Worm (Caenorhabditis elegans) whole organism, young adult: Measurements from ENCODE around the gene ZC395.11.

Source experiments
- B0019.2 ChIP-seq: fragments of 200-800 bp; sonication (Bioruptor generic); conservative IDR thresholded peaks from 2 replicates; pipeline ENCODE4 v1.3.6; 2022; ENCODE audit warnings: missing genetic modification reagents, missing genetic modification characterization, missing compliant biosample characterization
- B0261.1 ChIP-seq: sonication (generic microtip); optimal IDR thresholded peaks from 2 replicates; lab custom pipeline; 2016; ENCODE audit warnings: mild to moderate bottlenecking, missing genetic modification characterization, moderate library complexity, missing compliant biosample characterization
- C17E4.6 ChIP-seq: fragments of 200-800 bp; sonication (Bioruptor generic); IDR thresholded peaks from 2 replicates; pipeline ENCODE4 v1.3.6; 2022; ENCODE audit warnings: missing genetic modification reagents, missing genetic modification characterization, missing compliant biosample characterization
- F37B4.10 ChIP-seq: fragments of 200-800 bp; sonication (Bioruptor generic); IDR thresholded peaks from 2 replicates; pipeline ENCODE4 v1.3.6; 2022; ENCODE audit warnings: missing genetic modification characterization, missing compliant biosample characterization
- F39B2.1 ChIP-seq: fragments of 200-800 bp; sonication (Bioruptor generic); IDR thresholded peaks from 2 replicates; pipeline ENCODE4 v1.3.6; 2022; ENCODE audit warnings: missing genetic modification reagents, missing genetic modification characterization, missing compliant biosample characterization
- F52B5.7 ChIP-seq: sonication (generic microtip); optimal IDR thresholded peaks from 2 replicates; lab custom pipeline; 2016; ENCODE audit warnings: mild to moderate bottlenecking, missing genetic modification characterization, missing compliant biosample characterization
- F55B11.4 ChIP-seq: sonication (generic microtip); optimal IDR thresholded peaks from 2 replicates; lab custom pipeline; 2016; ENCODE audit warnings: missing compliant biosample characterization, missing genetic modification characterization, borderline replicate concordance; ENCODE audit not compliant: insufficient read depth
- T26A5.8 ChIP-seq: sonication (generic microtip); optimal IDR thresholded peaks from 2 replicates; lab custom pipeline; 2016; ENCODE audit warnings: missing genetic modification characterization, missing compliant biosample characterization
- Y53G8AR.9 ChIP-seq: fragments of 200-800 bp; sonication (Bioruptor generic); conservative IDR thresholded peaks from 2 replicates; pipeline ENCODE4 v1.3.6; 2022; ENCODE audit warnings: missing genetic modification reagents, missing genetic modification characterization, missing compliant biosample characterization
- Y79H2A.3 ChIP-seq: fragments of 200-800 bp; sonication (Bioruptor generic); conservative IDR thresholded peaks from 2 replicates; pipeline ENCODE4 v1.3.6; 2022; ENCODE audit warnings: missing genetic modification reagents, missing genetic modification characterization, missing compliant biosample characterization
- Y95B8A.8 ChIP-seq: fragments of 200-800 bp; sonication (Bioruptor generic); IDR thresholded peaks from 2 replicates; pipeline ENCODE4 v1.3.6; 2022; ENCODE audit warnings: missing genetic modification reagents, missing genetic modification characterization, missing compliant biosample characterization
- aptf-3 ChIP-seq: fragments of 200-800 bp; sonication (Bioruptor generic); IDR thresholded peaks from 2 replicates; pipeline ENCODE4 v1.3.6; 2022; ENCODE audit warnings: missing genetic modification characterization, missing compliant biosample characterization
- atf-7 ChIP-seq: sonication (generic microtip); optimal IDR thresholded peaks from 2 replicates; lab custom pipeline; 2017; ENCODE audit warnings: mild to moderate bottlenecking, missing genetic modification characterization, missing compliant biosample characterization
- athp-1 ChIP-seq: sonication (generic microtip); optimal IDR thresholded peaks from 2 replicates; lab custom pipeline; 2017; ENCODE audit warnings: mild to moderate bottlenecking, missing genetic modification characterization, missing compliant biosample characterization
- attf-6 ChIP-seq: fragments of 200-800 bp; sonication (Bioruptor generic); IDR thresholded peaks from 2 replicates; pipeline ENCODE4 v1.3.6; 2022; ENCODE audit warnings: missing genetic modification reagents, missing genetic modification characterization, missing compliant biosample characterization
- bed-2 ChIP-seq: fragments of 200-800 bp; sonication (Bioruptor generic); IDR thresholded peaks from 2 replicates; pipeline ENCODE4 v1.3.6; 2022; ENCODE audit warnings: missing genetic modification reagents, missing genetic modification characterization, missing compliant biosample characterization
- cebp-1 ChIP-seq, 2 experiments: fragments of 200-800 bp in 1 of 2; sonication (Bioruptor generic) in 1 of 2; sonication (generic microtip) in 1 of 2; IDR thresholded peaks in 1 of 2; optimal IDR thresholded peaks in 1 of 2; 2 replicates each; pipeline versions ENCODE4 v1.3.6 to Lab custom; 2017 to 2022; ENCODE audit warnings: missing compliant biosample characterization in 2 of 2, missing genetic modification characterization in 2 of 2, mild to moderate bottlenecking in 1 of 2, missing genetic modification reagents in 1 of 2, moderate library complexity in 1 of 2
- ceh-100 ChIP-seq: fragments of 200-800 bp; sonication (Bioruptor generic); IDR thresholded peaks from 2 replicates; pipeline ENCODE4 v1.3.6; 2022; ENCODE audit warnings: missing genetic modification reagents, missing genetic modification characterization, missing compliant biosample characterization
- ceh-27 ChIP-seq: fragments of 200-800 bp; sonication (Bioruptor generic); optimal IDR thresholded peaks from 2 replicates; lab custom pipeline; 2018; ENCODE audit warnings: mild to moderate bottlenecking, missing genetic modification characterization, moderate library complexity, missing compliant biosample characterization
- ceh-58 ChIP-seq: fragments of 200-800 bp; sonication (Bioruptor generic); IDR thresholded peaks from 2 replicates; pipeline ENCODE4 v1.3.6; 2022; ENCODE audit warnings: missing genetic modification characterization, missing compliant biosample characterization
- chd-7 ChIP-seq: sonication (generic microtip); optimal IDR thresholded peaks from 2 replicates; lab custom pipeline; 2016; ENCODE audit warnings: mild to moderate bottlenecking, missing genetic modification characterization, moderate library complexity, missing compliant biosample characterization
- die-1 ChIP-seq: sonication (generic microtip); optimal IDR thresholded peaks from 2 replicates; lab custom pipeline; 2016; ENCODE audit warnings: missing genotype, mild to moderate bottlenecking, missing genetic modification characterization, missing compliant biosample characterization
- efl-1 ChIP-seq: fragments of 150-350 bp; optimal IDR thresholded peaks from 2 replicates; lab custom pipeline; 2014; ENCODE audit warnings: missing biosample characterization, missing genetic modification reagents, missing genetic modification characterization
- egrh-3 ChIP-seq: fragments of 200-800 bp; sonication (Bioruptor generic); IDR thresholded peaks from 2 replicates; pipeline ENCODE4 v1.3.6; 2022; ENCODE audit warnings: missing genetic modification reagents, missing genetic modification characterization, missing compliant biosample characterization
- ekl-4 ChIP-seq: fragments of 200-800 bp; sonication (Bioruptor generic); IDR thresholded peaks from 2 replicates; pipeline ENCODE4 v1.3.6; 2022; ENCODE audit warnings: missing genetic modification reagents, missing genetic modification characterization, missing compliant biosample characterization
- hmg-1.2 ChIP-seq: fragments of 200-800 bp; sonication (Bioruptor generic); IDR thresholded peaks from 2 replicates; pipeline ENCODE4 v1.3.6; 2022; ENCODE audit warnings: missing genetic modification reagents, missing genetic modification characterization, missing compliant biosample characterization
- lin-26 ChIP-seq: fragments of 200-800 bp; sonication (Bioruptor generic); IDR thresholded peaks from 2 replicates; pipeline ENCODE4 v1.3.6; 2022; ENCODE audit warnings: missing genetic modification reagents, missing genetic modification characterization, missing compliant biosample characterization
- lin-35 ChIP-seq, 3 experiments: fragments of 150-350 bp in 2 of 3; sonication (generic microtip) in 1 of 3; optimal IDR thresholded peaks; 2 replicates each; lab custom pipeline; 2014 to 2018; ENCODE audit warnings: missing biosample characterization in 3 of 3, missing genetic modification characterization in 3 of 3, missing genetic modification reagents in 3 of 3
- lin-40 ChIP-seq: sonication (generic microtip); optimal IDR thresholded peaks from 2 replicates; lab custom pipeline; 2016; ENCODE audit warnings: missing genetic modification characterization, mild to moderate bottlenecking, missing compliant biosample characterization, missing genotype, missing genetic modification reagents
- lin-54 ChIP-seq: fragments of 200-800 bp; sonication (Bioruptor generic); optimal IDR thresholded peaks from 2 replicates; lab custom pipeline; 2018; ENCODE audit warnings: mild to moderate bottlenecking, missing genetic modification characterization, missing compliant biosample characterization
- madf-10 ChIP-seq: sonication (generic microtip); optimal IDR thresholded peaks from 2 replicates; lab custom pipeline; 2016; ENCODE audit warnings: mild to moderate bottlenecking, missing genetic modification characterization, missing compliant biosample characterization
- nhr-120 ChIP-seq: fragments of 200-800 bp; sonication (Bioruptor generic); IDR thresholded peaks from 2 replicates; pipeline ENCODE4 v1.3.6; 2022; ENCODE audit warnings: missing genetic modification characterization, missing compliant biosample characterization
- rcor-1 ChIP-seq: fragments of 200-800 bp; sonication (Bioruptor generic); IDR thresholded peaks from 2 replicates; pipeline ENCODE4 v1.3.6; 2022; ENCODE audit warnings: missing genetic modification reagents, missing genetic modification characterization, missing compliant biosample characterization
- rec-8 ChIP-seq, 2 experiments: sonication (generic microtip); optimal IDR thresholded peaks; 2 replicates each; lab custom pipeline; 2016; ENCODE audit warnings: mild to moderate bottlenecking in 2 of 2, missing genetic modification characterization in 2 of 2, missing genetic modification reagents in 2 of 2, missing genotype in 2 of 2, missing biosample characterization in 1 of 2, missing compliant biosample characterization in 1 of 2, moderate library complexity in 1 of 2
- repo-1 ChIP-seq: sonication (generic microtip); optimal IDR thresholded peaks from 2 replicates; lab custom pipeline; 2017; ENCODE audit warnings: mild to moderate bottlenecking, missing genetic modification characterization, missing compliant biosample characterization
- sdz-38 ChIP-seq: sonication (generic microtip); optimal IDR thresholded peaks from 2 replicates; lab custom pipeline; 2016; ENCODE audit warnings: missing genotype, missing genetic modification characterization, missing compliant biosample characterization
- snpc-4 ChIP-seq, 5 experiments: fragments of 150-350 bp in 1 of 5; sonication (generic microtip) in 4 of 5; optimal IDR thresholded peaks; 2 replicates each; lab custom pipeline; 2014 to 2018; ENCODE audit warnings: missing genetic modification characterization in 5 of 5, missing biosample characterization in 3 of 5, antibody characterized with exemption in 2 of 5, mild to moderate bottlenecking in 2 of 5, missing compliant biosample characterization in 2 of 5, missing genotype in 2 of 5, moderate library complexity in 2 of 5, missing genetic modification reagents in 1 of 5
- tbp1 ChIP-seq: fragments of 200-800 bp; sonication (Bioruptor generic); optimal IDR thresholded peaks from 2 replicates; lab custom pipeline; 2018; ENCODE audit warnings: mild to moderate bottlenecking, missing genetic modification characterization, missing compliant biosample characterization
- tlf-1 ChIP-seq: fragments of 200-800 bp; sonication (Bioruptor generic); optimal IDR thresholded peaks from 2 replicates; lab custom pipeline; 2018; ENCODE audit warnings: mild to moderate bottlenecking, missing genetic modification characterization, missing compliant biosample characterization
- zim-3 ChIP-seq: sonication (generic microtip); optimal IDR thresholded peaks from 2 replicates; lab custom pipeline; 2017; ENCODE audit warnings: mild to moderate bottlenecking, missing genetic modification characterization, moderate library complexity, missing compliant biosample characterization
- ztf-26 ChIP-seq: sonication (generic microtip); optimal IDR thresholded peaks from 2 replicates; lab custom pipeline; 2017; ENCODE audit warnings: missing genetic modification characterization, missing compliant biosample characterization

ZC395.11 gene

ce11 chrIII:5273396-5273857 lies 12.7 kb downstream of the ZC395.11 start, which contains the start of gene ztf-8 (continued):
- TF ChIP-seq cebp-1 (GFP tag; IDR thresholded peaks at IDR 0.05; lab: Robert Waterston, UW) (no peak), cebp-1 (tag; optimal IDR thresholded peaks at IDR 0.05; lab: Kevin White, UChicago) (peak; percentile 38), bed-2 (GFP tag; lab: Robert Waterston, UW) (no peak), B0261.1 (peak; percentile 2), tbp1 (GFP tag; lab: Kevin White, UChicago) (peak; percentile 13), B0019.2 (GFP tag; lab: Robert Waterston, UW) (no peak), zim-3 (tag; lab: Kevin White, UChicago) (peak; percentile 31), lin-35 (GFP tag; optimal IDR thresholded peaks at IDR 0.05; lab: Kevin White, UChicago) (peak in 1 of 3 experiments; percentile 22), madf-10 (tag; lab: Kevin White, UChicago) (no peak), sdz-38 (tag; lab: Kevin White, UChicago) (no peak), aptf-3 (GFP tag; lab: Robert Waterston, UW) (0 out of 2 replicates have a peak, but pooled peaks have one; percentile 22), athp-1 (tag; lab: Kevin White, UChicago) (peak; percentile 42), atf-7 (tag; lab: Kevin White, UChicago) (peak; percentile 31), F52B5.7 (tag; lab: Kevin White, UChicago) (peak; percentile 10), T26A5.8 (tag; lab: Kevin White, UChicago) (peak; percentile 30), hmg-1.2 (peak; percentile 18; the same call in 1 of the 2 replicates), lin-54 (GFP tag; lab: Kevin White, UChicago) (peak; percentile 45), ceh-100 (no peak), repo-1 (tag; lab: Kevin White, UChicago) (peak; percentile 79), rcor-1 (GFP tag; lab: Robert Waterston, UW) (peak; percentile 38), C17E4.6 (GFP tag; lab: Robert Waterston, UW) (no peak), efl-1 (no peak), egrh-3 (no peak), snpc-4 (GFP tag; optimal IDR thresholded peaks at IDR 0.05; lab: Kevin White, UChicago) (no peak), snpc-4 (tag; optimal IDR thresholded peaks at IDR 0.05; lab: Kevin White, UChicago) (peak in 1 of 4 experiments; percentile 29), ztf-26 (tag; lab: Kevin White, UChicago) (peak; percentile 12), Y79H2A.3 (GFP tag; lab: Robert Waterston, UW) (no peak)

ce11 chrIII:5269814-5270213 lies 16.3 kb downstream of the ZC395.11 start, which contains the start of gene ZC395.4:
Gene ZC395.4, plus strand, starts transcription at chrIII:5270114.
- TF ChIP-seq ceh-27 (GFP tag; lab: Kevin White, UChicago) (no peak), ceh-58 (GFP tag; lab: Robert Waterston, UW) (no peak), ekl-4 (GFP tag; lab: Robert Waterston, UW) (no peak), lin-40 (tag; lab: Kevin White, UChicago) (no peak), chd-7 (tag; lab: Kevin White, UChicago) (no peak), B0019.2 (GFP tag; lab: Robert Waterston, UW) (no peak), atf-7 (tag; lab: Kevin White, UChicago) (no peak), F39B2.1 (GFP tag; lab: Robert Waterston, UW) (no peak), F37B4.10 (GFP tag; lab: Robert Waterston, UW) (no peak), die-1 (tag; lab: Kevin White, UChicago) (no peak), attf-6 (GFP tag; lab: Robert Waterston, UW) (no peak), nhr-120 (GFP tag; lab: Robert Waterston, UW) (no peak), ceh-100 (no peak), Y53G8AR.9 (GFP tag; lab: Robert Waterston, UW) (no peak), F55B11.4 (tag; lab: Kevin White, UChicago) (no peak), C17E4.6 (GFP tag; lab: Robert Waterston, UW) (no peak), lin-26 (GFP tag; lab: Robert Waterston, UW) (no peak), Y95B8A.8 (no peak), tlf-1 (GFP tag; lab: Kevin White, UChicago) (no peak), rec-8 (tag; optimal IDR thresholded peaks at IDR 0.05; lab: Kevin White, UChicago) (no peak)
